Fruit fly (Drosophila melanogaster) whole organism, adult: Measurements from ENCODE around the gene CG9986.

Experiments
- CG11617 ChIP-seq: fragments of 200-800 bp; sonication (Bioruptor generic); optimal IDR thresholded peaks from 2 replicates; lab custom pipeline; 2017; ENCODE audit warnings: mild to moderate bottlenecking, missing biosample characterization, missing genetic modification reagents, missing genetic modification characterization
- CG12768 ChIP-seq: fragments of 200-800 bp; sonication (Bioruptor generic); optimal IDR thresholded peaks from 2 replicates; lab custom pipeline; 2017; ENCODE audit warnings: missing biosample characterization, missing genetic modification characterization, mild to moderate bottlenecking, moderate library complexity, missing genetic modification reagents
- CG14711 ChIP-seq: fragments of 200-800 bp; sonication (Bioruptor generic); optimal IDR thresholded peaks from 2 replicates; lab custom pipeline; 2018; ENCODE audit warnings: missing biosample characterization, mild to moderate bottlenecking, missing genetic modification characterization, moderate library complexity
- CG1620 ChIP-seq: fragments of 200-800 bp; sonication (Bioruptor generic); optimal IDR thresholded peaks from 2 replicates; lab custom pipeline; 2016; ENCODE audit warnings: missing biosample characterization, missing genetic modification characterization
- CG33017 ChIP-seq: fragments of 200-800 bp; sonication (Bioruptor generic); optimal IDR thresholded peaks from 2 replicates; lab custom pipeline; 2018; ENCODE audit warnings: missing biosample characterization, mild to moderate bottlenecking, missing genetic modification characterization, moderate library complexity
- CG5204 ChIP-seq: fragments of 200-800 bp; sonication (Bioruptor generic); optimal IDR thresholded peaks from 2 replicates; lab custom pipeline; 2016; ENCODE audit warnings: missing biosample characterization, missing genetic modification characterization
- CG7045 ChIP-seq: fragments of 200-800 bp; sonication (Bioruptor generic); optimal IDR thresholded peaks from 2 replicates; lab custom pipeline; 2017; ENCODE audit warnings: missing biosample characterization, mild to moderate bottlenecking, missing genetic modification characterization
- CG7101 ChIP-seq: fragments of 200-800 bp; sonication (Bioruptor generic); optimal IDR thresholded peaks from 2 replicates; lab custom pipeline; 2018; ENCODE audit warnings: missing biosample characterization, mild to moderate bottlenecking, missing genetic modification characterization, moderate library complexity
- Clk ChIP-seq: fragments of 200-800 bp; sonication (Bioruptor generic); optimal IDR thresholded peaks from 2 replicates; lab custom pipeline; 2017; ENCODE audit warnings: missing biosample characterization, missing genetic modification characterization
- Crg-1 ChIP-seq: fragments of 200-800 bp; sonication (Bioruptor generic); optimal IDR thresholded peaks from 2 replicates; lab custom pipeline; 2016; ENCODE audit warnings: missing biosample characterization, missing genetic modification characterization
- Hr96 ChIP-seq: fragments of 200-800 bp; sonication (Bioruptor generic); optimal IDR thresholded peaks from 2 replicates; lab custom pipeline; 2016; ENCODE audit warnings: missing biosample characterization, missing genetic modification characterization
- Mnt ChIP-seq: fragments of 200-800 bp; sonication (Bioruptor generic); optimal IDR thresholded peaks from 2 replicates; lab custom pipeline; 2016; ENCODE audit warnings: missing biosample characterization, mild to moderate bottlenecking, missing genetic modification characterization
- bab1 ChIP-seq: fragments of 200-800 bp; sonication (Bioruptor generic); optimal IDR thresholded peaks from 3 replicates; lab custom pipeline; 2019; ENCODE audit warnings: missing biosample characterization, mild to moderate bottlenecking, missing genetic modification characterization, moderate library complexity
- cic ChIP-seq: fragments of 200-800 bp; sonication (Bioruptor generic); optimal IDR thresholded peaks from 2 replicates; lab custom pipeline; 2017; ENCODE audit warnings: missing biosample characterization, mild to moderate bottlenecking, missing genetic modification characterization, moderate library complexity
- cnc ChIP-seq, 2 experiments: fragments of >200 bp; optimal IDR thresholded peaks; 2 replicates each; lab custom pipeline; 2017
- kay ChIP-seq: fragments of 200-800 bp; sonication (Bioruptor generic); peaks from one replicate; lab custom pipeline; 2016; ENCODE audit warnings: missing biosample characterization, missing genetic modification characterization, borderline replicate concordance
- ovo ChIP-seq: fragments of 200-800 bp; sonication (Bioruptor generic); optimal IDR thresholded peaks from 2 replicates; lab custom pipeline; 2016; ENCODE audit warnings: missing biosample characterization, missing genetic modification characterization
- pad ChIP-seq: fragments of 200-800 bp; sonication (Bioruptor generic); optimal IDR thresholded peaks from 3 replicates; lab custom pipeline; 2017; ENCODE audit warnings: missing biosample characterization, missing genetic modification characterization, mild to moderate bottlenecking, moderate library complexity, missing genetic modification reagents
- tj ChIP-seq: fragments of 200-800 bp; sonication (Bioruptor generic); optimal IDR thresholded peaks from 3 replicates; lab custom pipeline; 2017; ENCODE audit warnings: missing biosample characterization, mild to moderate bottlenecking, missing genetic modification characterization, moderate library complexity
- toe ChIP-seq: fragments of 200-800 bp; sonication (Bioruptor generic); optimal IDR thresholded peaks from 2 replicates; lab custom pipeline; 2016; ENCODE audit warnings: missing biosample characterization, missing genetic modification characterization

Gene CG9986

dm6 chr3R:28627267-28627666 is 21.4 kb downstream of the CG9986 start:
- TF ChIP-seq ovo (GFP tag; lab: Kevin White, UChicago) (no peak), CG33017 (tag; lab: Kevin White, UChicago) (no peak), Crg-1 (GFP tag; lab: Kevin White, UChicago) (no peak), Mnt (GFP tag; lab: Kevin White, UChicago) (no peak), cnc (optimal IDR thresholded peaks at IDR 0.05; lab: Kevin White, UChicago) (no peak), bab1 (GFP tag; lab: Kevin White, UChicago) (no peak), CG14711 (tag; lab: Kevin White, UChicago) (no peak), Hr96 (no peak), CG11617 (GFP tag; lab: Kevin White, UChicago) (no peak), cic (GFP tag; lab: Kevin White, UChicago) (no peak), Clk (no peak), CG7101 (tag; lab: Kevin White, UChicago) (no peak), tj (GFP tag; lab: Kevin White, UChicago) (no peak), CG5204 (GFP tag; lab: Kevin White, UChicago) (no peak), pad (GFP tag; lab: Kevin White, UChicago) (no peak), CG12768 (GFP tag; lab: Kevin White, UChicago) (no peak), CG7045 (no peak), kay (GFP tag; lab: Kevin White, UChicago) (no peak)

- TF ChIP-seq cnc (optimal IDR thresholded peaks at IDR 0.05; lab: Kevin White, UChicago) (no peak), CG11617 (GFP tag; lab: Kevin White, UChicago) (no peak), Hr96 (no peak), toe (GFP tag; lab: Kevin White, UChicago) (no peak), Crg-1 (GFP tag; lab: Kevin White, UChicago) (no peak), CG7101 (tag; lab: Kevin White, UChicago) (no peak), Clk (no peak), CG14711 (tag; lab: Kevin White, UChicago) (no peak), cic (GFP tag; lab: Kevin White, UChicago) (no peak), CG33017 (tag; lab: Kevin White, UChicago) (no peak), tj (GFP tag; lab: Kevin White, UChicago) (no peak), CG1620 (GFP tag; lab: Kevin White, UChicago) (no peak), CG12768 (GFP tag; lab: Kevin White, UChicago) (no peak), pad (GFP tag; lab: Kevin White, UChicago) (no peak), bab1 (GFP tag; lab: Kevin White, UChicago) (no peak), Mnt (GFP tag; lab: Kevin White, UChicago) (no peak), CG5204 (GFP tag; lab: Kevin White, UChicago) (no peak), kay (GFP tag; lab: Kevin White, UChicago) (no peak)
These were observed 22.8 kb downstream of the CG9986 start for dm6 chr3R:28628696-28629095.

dm6 chr3R:28629186-28629979 is 23.5 kb downstream of the CG9986 start:
- TF ChIP-seq CG5204 (GFP tag; lab: Kevin White, UChicago) (no peak), pad (GFP tag; lab: Kevin White, UChicago) (no peak), tj (GFP tag; lab: Kevin White, UChicago) (peak; percentile 24), CG7045 (no peak), CG11617 (GFP tag; lab: Kevin White, UChicago) (peak; percentile 11), CG14711 (tag; lab: Kevin White, UChicago) (no peak), Crg-1 (GFP tag; lab: Kevin White, UChicago) (no peak), cic (GFP tag; lab: Kevin White, UChicago) (peak; percentile 12), kay (GFP tag; lab: Kevin White, UChicago) (peak; percentile 15), Clk (no peak), CG12768 (GFP tag; lab: Kevin White, UChicago) (no peak), CG1620 (GFP tag; lab: Kevin White, UChicago) (no peak), Hr96 (no peak), CG33017 (tag; lab: Kevin White, UChicago) (no peak), CG7101 (tag; lab: Kevin White, UChicago) (no peak), cnc (optimal IDR thresholded peaks at IDR 0.05; lab: Kevin White, UChicago) (no peak), ovo (GFP tag; lab: Kevin White, UChicago) (no peak)

DNA sequence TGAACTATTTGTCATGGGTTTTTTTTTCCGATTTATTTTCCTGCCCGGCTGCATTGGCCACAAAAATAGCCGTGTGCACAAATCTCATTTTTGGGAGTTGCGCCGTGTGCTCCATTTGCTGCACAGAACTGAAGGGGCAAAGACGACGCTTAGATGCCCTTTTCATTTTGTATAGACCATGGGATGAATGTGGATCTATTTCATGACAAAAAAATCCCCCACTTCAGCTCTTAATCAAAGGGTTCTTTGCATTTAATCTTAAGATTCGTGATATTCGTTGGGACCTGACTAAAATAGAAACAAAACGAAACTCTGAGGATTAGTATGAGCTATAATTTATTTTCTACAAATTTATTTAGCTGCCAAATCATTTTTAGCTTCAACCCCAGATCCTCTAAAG is 24.2 kb downstream of the CG9986 start:
- TF ChIP-seq ovo (GFP tag; lab: Kevin White, UChicago) = no peak
- TF ChIP-seq Mnt (GFP tag; lab: Kevin White, UChicago) = no peak

- TF ChIP-seq ovo (GFP tag; lab: Kevin White, UChicago) = no peak
- no peak for TF ChIP-seq kay (GFP tag; lab: Kevin White, UChicago)
- no peak for TF ChIP-seq CG7045
- no peak for TF ChIP-seq tj (GFP tag; lab: Kevin White, UChicago)
- TF ChIP-seq cic (GFP tag; lab: Kevin White, UChicago) = no peak
These were observed 25.0 kb downstream of the CG9986 start for dm6 chr3R:28630861-28631260.

DNA sequence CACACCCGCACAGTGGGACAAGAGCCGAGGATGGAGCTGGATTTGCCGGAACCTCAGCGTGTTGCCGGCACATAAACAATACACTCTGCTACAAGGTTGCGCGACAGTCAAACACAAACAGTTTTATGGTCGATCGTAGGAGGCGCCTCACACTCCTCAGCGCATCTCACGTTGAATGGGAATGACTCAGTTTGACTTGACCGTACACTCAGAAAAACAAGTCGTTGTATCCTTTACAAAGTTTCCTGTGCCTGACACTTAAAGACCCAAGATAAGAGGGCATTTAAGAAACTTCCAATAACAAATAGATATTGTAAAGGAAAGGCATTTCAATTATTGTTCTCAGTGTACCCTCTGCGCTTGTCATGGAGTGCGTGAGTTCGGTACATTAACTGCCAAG is 25.9 kb downstream of the CG9986 start:
- no peak for TF ChIP-seq kay (GFP tag; lab: Kevin White, UChicago)
- TF ChIP-seq Mnt (GFP tag; lab: Kevin White, UChicago) = no peak
- no peak for TF ChIP-seq CG5204 (GFP tag; lab: Kevin White, UChicago)
